Fruit fly (Drosophila melanogaster) whole organism, embryonic: ENCODE data around the gene CG13309.

Experiments
- CG11398 ChIP-seq: fragments of 200-800 bp; sonication (Bioruptor generic); optimal IDR thresholded peaks from 2 replicates; lab custom pipeline; 2016; ENCODE audit warnings: missing biosample characterization, missing genetic modification characterization
- CG12299 ChIP-seq: fragments of 200-800 bp; sonication (Bioruptor generic); optimal IDR thresholded peaks from 2 replicates; lab custom pipeline; 2018; ENCODE audit warnings: missing biosample characterization, mild to moderate bottlenecking, missing genetic modification characterization
- CG15696 ChIP-seq: fragments of 200-800 bp; sonication (Bioruptor generic); optimal IDR thresholded peaks from 2 replicates; lab custom pipeline; 2019; ENCODE audit warnings: missing biosample characterization, mild to moderate bottlenecking, missing genetic modification characterization, moderate library complexity
- CG9797 ChIP-seq: fragments of 200-800 bp; sonication (Bioruptor generic); optimal IDR thresholded peaks from 3 replicates; lab custom pipeline; 2018; ENCODE audit warnings: missing biosample characterization, mild to moderate bottlenecking, missing genetic modification characterization
- CG9932 ChIP-seq: fragments of 200-800 bp; sonication (Bioruptor generic); IDR thresholded peaks from 2 replicates; pipeline ENCODE4 v1.3.6; 2022; ENCODE audit warnings: missing biosample characterization, missing genetic modification characterization
- Dip3 ChIP-seq: fragments of 200-800 bp; sonication (Bioruptor generic); optimal IDR thresholded peaks from 3 replicates; lab custom pipeline; 2016; ENCODE audit warnings: missing biosample characterization, missing genetic modification characterization
- Tbp ChIP-seq: fragments of >200 bp; optimal IDR thresholded peaks from 2 replicates; lab custom pipeline; 2018; ENCODE audit warnings: missing biosample characterization, missing genetic modification characterization
- bab2 ChIP-seq: fragments of 200-800 bp; sonication (Bioruptor generic); optimal IDR thresholded peaks from 2 replicates; lab custom pipeline; 2016; ENCODE audit warnings: missing biosample characterization, missing genetic modification characterization
- chinmo ChIP-seq: fragments of 200-800 bp; sonication (Bioruptor generic); IDR thresholded peaks from 4 replicates; pipeline ENCODE4 v1.3.6; 2022; ENCODE audit warnings: missing biosample characterization, missing genetic modification characterization; ENCODE audit not compliant: partially characterized antibody
- cwo ChIP-seq: fragments of 200-800 bp; sonication (Bioruptor generic); optimal IDR thresholded peaks from 3 replicates; lab custom pipeline; 2017; ENCODE audit warnings: missing biosample characterization, missing genetic modification characterization, mild to moderate bottlenecking, moderate library complexity, missing genetic modification reagents
- ttk ChIP-seq: fragments of 200-800 bp; sonication (Bioruptor generic); IDR thresholded peaks from 2 replicates; pipeline ENCODE4 v2.1.2; 2022; ENCODE audit warnings: missing biosample characterization, missing genetic modification characterization
- zf30C ChIP-seq: fragments of 200-800 bp; sonication (Bioruptor generic); optimal IDR thresholded peaks from 3 replicates; lab custom pipeline; 2018; ENCODE audit warnings: missing biosample characterization, mild to moderate bottlenecking, missing genetic modification characterization
- zfh2 ChIP-seq: fragments of 200-800 bp; sonication (Bioruptor generic); optimal IDR thresholded peaks from 2 replicates; lab custom pipeline; 2016; ENCODE audit warnings: missing biosample characterization, missing genetic modification characterization

DNA sequence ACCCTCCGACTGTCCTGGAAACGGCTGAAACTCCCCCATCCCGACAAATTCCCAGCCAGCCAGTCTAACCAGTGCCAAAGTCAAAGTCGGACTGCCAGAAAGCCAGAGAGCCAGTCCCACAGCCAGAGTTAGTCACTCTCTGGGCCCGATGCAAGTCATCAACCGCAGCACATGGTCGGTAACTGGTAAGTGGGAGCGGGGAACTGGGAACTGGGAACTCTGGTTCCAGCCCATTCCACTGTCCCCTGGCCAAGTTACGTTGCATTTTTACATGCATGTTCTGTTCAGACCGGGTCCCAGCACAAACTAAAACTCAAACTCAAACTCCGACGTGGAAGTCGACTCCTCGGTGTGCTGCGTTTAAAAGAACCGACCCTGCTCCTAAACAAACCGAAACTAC, 28.9 kb downstream of the CG13309 start:
- TF ChIP-seq zfh2 (GFP tag; lab: Kevin White, UChicago) = no peak
- TF ChIP-seq CG15696 (tag; lab: Kevin White, UChicago) = no peak
- TF ChIP-seq CG11398 (GFP tag; lab: Kevin White, UChicago) = no peak
- no peak for TF ChIP-seq cwo (GFP tag; lab: Kevin White, UChicago)
- no peak for TF ChIP-seq Dip3
- no peak for TF ChIP-seq ttk (GFP tag; lab: Robert Waterston, UW)
- no peak for TF ChIP-seq CG12299
- no peak for TF ChIP-seq CG9932 (GFP tag; lab: Robert Waterston, UW)
- no peak for TF ChIP-seq chinmo
- TF ChIP-seq bab2 (GFP tag; lab: Kevin White, UChicago) = no peak
- TF ChIP-seq Tbp = no peak
- no peak for TF ChIP-seq CG9797
- no peak for TF ChIP-seq zf30C (GFP tag; lab: Kevin White, UChicago)
